Worm (Caenorhabditis elegans) whole organism, L2 larva: ENCODE results near the gene ZC168.2.

Source experiments
- C34F6.9 ChIP-seq: fragments of 150-350 bp; optimal IDR thresholded peaks from 2 replicates; lab custom pipeline; 2014; ENCODE audit warnings: missing biosample characterization, missing genetic modification characterization
- F13H6.1 ChIP-seq: sonication (generic microtip); optimal IDR thresholded peaks from 2 replicates; lab custom pipeline; 2016; ENCODE audit warnings: missing genetic modification characterization, missing compliant biosample characterization
- R02D3.7 ChIP-seq: fragments of 150-350 bp; optimal IDR thresholded peaks from 2 replicates; lab custom pipeline; 2014; ENCODE audit warnings: missing biosample characterization, missing genetic modification characterization
- Y55F3AM.14 ChIP-seq: fragments of 200-800 bp; sonication (Bioruptor generic); optimal IDR thresholded peaks from 2 replicates; lab custom pipeline; 2018; ENCODE audit warnings: mild to moderate bottlenecking, missing genetic modification characterization, missing compliant biosample characterization
- ZK546.5 ChIP-seq: sonication (generic microtip); optimal IDR thresholded peaks from 2 replicates; lab custom pipeline; 2017; ENCODE audit warnings: missing biosample characterization, missing genetic modification characterization
- alr-1 ChIP-seq: fragments of 150-350 bp; optimal IDR thresholded peaks from 2 replicates; lab custom pipeline; 2014; ENCODE audit warnings: missing biosample characterization, missing genetic modification characterization
- aly-2 ChIP-seq: fragments of 150-350 bp; optimal IDR thresholded peaks from 2 replicates; lab custom pipeline; 2014; ENCODE audit warnings: missing biosample characterization, missing genetic modification characterization
- ama-1 ChIP-seq: fragments of 150-350 bp; optimal IDR thresholded peaks from 2 replicates; lab custom pipeline; 2018; ENCODE audit warnings: inconsistent platforms
- blmp-1 ChIP-seq: sonication (generic microtip); optimal IDR thresholded peaks from 2 replicates; lab custom pipeline; 2017; ENCODE audit warnings: missing genetic modification characterization, mild to moderate bottlenecking, missing compliant biosample characterization, antibody characterized with exemption, moderate library complexity; ENCODE audit not compliant: insufficient read depth
- ceh-16 ChIP-seq: fragments of 150-350 bp; optimal IDR thresholded peaks from 2 replicates; lab custom pipeline; 2014; ENCODE audit warnings: missing biosample characterization, missing genetic modification characterization
- ceh-82 ChIP-seq: fragments of 150-350 bp; optimal IDR thresholded peaks from 2 replicates; lab custom pipeline; 2014; ENCODE audit warnings: missing biosample characterization, missing genetic modification characterization
- crh-2 ChIP-seq: sonication (generic microtip); optimal IDR thresholded peaks from 2 replicates; lab custom pipeline; 2017; ENCODE audit warnings: missing biosample characterization, missing genetic modification characterization
- dmd-4 ChIP-seq: sonication (generic microtip); optimal IDR thresholded peaks from 2 replicates; lab custom pipeline; 2017; ENCODE audit warnings: missing biosample characterization, missing genetic modification characterization
- egl-27 ChIP-seq: sonication (generic microtip); optimal IDR thresholded peaks from 3 replicates; lab custom pipeline; 2017; ENCODE audit warnings: missing biosample characterization, missing genetic modification reagents, missing genetic modification characterization
- elt-1 ChIP-seq: fragments of 150-350 bp; optimal IDR thresholded peaks from 2 replicates; lab custom pipeline; 2014; ENCODE audit warnings: missing biosample characterization, missing genetic modification characterization
- elt-3 ChIP-seq: sonication (generic microtip); optimal IDR thresholded peaks from 2 replicates; lab custom pipeline; 2017; ENCODE audit warnings: missing biosample characterization, missing genetic modification characterization
- fos-1 ChIP-seq: fragments of 150-350 bp; optimal IDR thresholded peaks from 2 replicates; lab custom pipeline; 2014; ENCODE audit warnings: missing biosample characterization, missing genetic modification characterization
- gmeb-1 ChIP-seq: fragments of 150-350 bp; optimal IDR thresholded peaks from 2 replicates; lab custom pipeline; 2014; ENCODE audit warnings: missing biosample characterization, missing genetic modification characterization
- lin-11 ChIP-seq: fragments of 150-350 bp; sonication (generic microtip); optimal IDR thresholded peaks from 2 replicates; lab custom pipeline; 2014; ENCODE audit warnings: missing biosample characterization, missing genetic modification characterization, inconsistent platforms, mixed read lengths
- lin-13 ChIP-seq: fragments of 150-350 bp; optimal IDR thresholded peaks from 2 replicates; lab custom pipeline; 2014; ENCODE audit warnings: missing biosample characterization, missing genetic modification reagents, missing genetic modification characterization
- lin-39 ChIP-seq: fragments of 150-350 bp; optimal IDR thresholded peaks from 2 replicates; lab custom pipeline; 2014; ENCODE audit warnings: missing biosample characterization, missing genetic modification reagents, missing genetic modification characterization
- lsy-2 ChIP-seq, 2 experiments: fragments of 150-350 bp in 1 of 2; sonication (generic microtip) in 1 of 2; optimal IDR thresholded peaks; 2 replicates each; lab custom pipeline; 2014 to 2017; ENCODE audit warnings: missing biosample characterization in 2 of 2, missing genetic modification characterization in 2 of 2
- mab-5 ChIP-seq: fragments of 150-350 bp; optimal IDR thresholded peaks from 2 replicates; lab custom pipeline; 2014; ENCODE audit warnings: missing biosample characterization, missing genetic modification characterization
- mbf-1 ChIP-seq: sonication (generic microtip); optimal IDR thresholded peaks from 2 replicates; lab custom pipeline; 2017; ENCODE audit warnings: missing biosample characterization, missing genetic modification characterization
- mdl-1 ChIP-seq, 2 experiments: fragments of 150-350 bp in 1 of 2; sonication (generic microtip) in 1 of 2; optimal IDR thresholded peaks; 2 replicates each; lab custom pipeline; 2017; ENCODE audit warnings: missing biosample characterization in 2 of 2, missing genetic modification characterization in 2 of 2
- nhr-10 ChIP-seq: sonication (generic microtip); optimal IDR thresholded peaks from 2 replicates; lab custom pipeline; 2017; ENCODE audit warnings: missing biosample characterization, missing genetic modification characterization
- nhr-11 ChIP-seq: fragments of 150-350 bp; optimal IDR thresholded peaks from 2 replicates; lab custom pipeline; 2014; ENCODE audit warnings: missing biosample characterization, missing genetic modification characterization
- nhr-12 ChIP-seq: fragments of 150-350 bp; optimal IDR thresholded peaks from 2 replicates; lab custom pipeline; 2014; ENCODE audit warnings: missing biosample characterization, missing genetic modification characterization
- nhr-129 ChIP-seq: fragments of 150-350 bp; optimal IDR thresholded peaks from 2 replicates; lab custom pipeline; 2014; ENCODE audit warnings: missing biosample characterization, missing genetic modification characterization
- nhr-21 ChIP-seq: fragments of 150-350 bp; optimal IDR thresholded peaks from 2 replicates; lab custom pipeline; 2014; ENCODE audit warnings: missing biosample characterization, missing genetic modification characterization
- nhr-23 ChIP-seq: fragments of 150-350 bp; optimal IDR thresholded peaks from 2 replicates; lab custom pipeline; 2014; ENCODE audit warnings: missing biosample characterization, missing genetic modification reagents, missing genetic modification characterization
- nhr-237 ChIP-seq: fragments of 150-350 bp; optimal IDR thresholded peaks from 2 replicates; lab custom pipeline; 2014; ENCODE audit warnings: missing biosample characterization, missing genetic modification characterization
- nhr-25 ChIP-seq: fragments of 150-350 bp; sonication (generic microtip); optimal IDR thresholded peaks from 3 replicates; lab custom pipeline; 2014; ENCODE audit warnings: missing biosample characterization, missing genetic modification characterization
- nhr-6 ChIP-seq: fragments of 150-350 bp; optimal IDR thresholded peaks from 2 replicates; lab custom pipeline; 2014; ENCODE audit warnings: missing biosample characterization, missing genetic modification characterization
- nhr-77 ChIP-seq: fragments of 150-350 bp; optimal IDR thresholded peaks from 2 replicates; lab custom pipeline; 2014; ENCODE audit warnings: missing biosample characterization, missing genetic modification characterization
- peb-1 ChIP-seq: fragments of 150-350 bp; optimal IDR thresholded peaks from 2 replicates; lab custom pipeline; 2014; ENCODE audit warnings: missing biosample characterization, missing genetic modification characterization
- sem-4 ChIP-seq: fragments of 150-350 bp; optimal IDR thresholded peaks from 2 replicates; lab custom pipeline; 2014; ENCODE audit warnings: missing biosample characterization, missing genetic modification reagents, missing genetic modification characterization
- skn-1 ChIP-seq: sonication (generic microtip); optimal IDR thresholded peaks from 2 replicates; lab custom pipeline; 2017; ENCODE audit warnings: missing biosample characterization, missing genetic modification characterization
- sma-3 ChIP-seq: sonication (generic microtip); optimal IDR thresholded peaks from 2 replicates; lab custom pipeline; 2016; ENCODE audit warnings: missing genetic modification reagents, missing genetic modification characterization, missing compliant biosample characterization
- sma-9 ChIP-seq, 2 experiments: fragments of 150-350 bp in 1 of 2; sonication (generic microtip) in 1 of 2; optimal IDR thresholded peaks; 2 replicates each; lab custom pipeline; 2014 to 2016; ENCODE audit warnings: missing genetic modification characterization in 2 of 2, mild to moderate bottlenecking in 1 of 2, missing biosample characterization in 1 of 2, missing compliant biosample characterization in 1 of 2, missing genetic modification reagents in 1 of 2, moderate library complexity in 1 of 2
- snpc-4 ChIP-seq: fragments of 150-350 bp; optimal IDR thresholded peaks from 2 replicates; lab custom pipeline; 2014; ENCODE audit warnings: missing biosample characterization, missing genetic modification characterization
- unc-39 ChIP-seq: fragments of 150-350 bp; optimal IDR thresholded peaks from 2 replicates; lab custom pipeline; 2014; ENCODE audit warnings: missing biosample characterization, missing genetic modification characterization
- unc-55 ChIP-seq: fragments of 150-350 bp; sonication (generic microtip); optimal IDR thresholded peaks from 3 replicates; lab custom pipeline; 2014; ENCODE audit warnings: missing biosample characterization, missing genetic modification reagents, missing genetic modification characterization
- unc-62 ChIP-seq: fragments of 150-350 bp; optimal IDR thresholded peaks from 2 replicates; lab custom pipeline; 2014; ENCODE audit warnings: missing biosample characterization, missing genetic modification reagents, missing genetic modification characterization
- zag-1 ChIP-seq: fragments of 150-350 bp; optimal IDR thresholded peaks from 2 replicates; lab custom pipeline; 2014; ENCODE audit warnings: missing biosample characterization, missing genetic modification characterization
- ztf-1 ChIP-seq: fragments of 200-800 bp; sonication (Bioruptor generic); conservative IDR thresholded peaks from 2 replicates; pipeline ENCODE4 v1.3.6; 2022; ENCODE audit warnings: missing genetic modification characterization, missing compliant biosample characterization
- ztf-11 ChIP-seq: sonication (generic microtip); optimal IDR thresholded peaks from 2 replicates; lab custom pipeline; 2017; ENCODE audit warnings: missing biosample characterization, missing genetic modification characterization
- ztf-4 ChIP-seq: fragments of 150-350 bp; optimal IDR thresholded peaks from 2 replicates; lab custom pipeline; 2014; ENCODE audit warnings: missing biosample characterization, missing genetic modification characterization

Gene ZC168.2

DNA sequence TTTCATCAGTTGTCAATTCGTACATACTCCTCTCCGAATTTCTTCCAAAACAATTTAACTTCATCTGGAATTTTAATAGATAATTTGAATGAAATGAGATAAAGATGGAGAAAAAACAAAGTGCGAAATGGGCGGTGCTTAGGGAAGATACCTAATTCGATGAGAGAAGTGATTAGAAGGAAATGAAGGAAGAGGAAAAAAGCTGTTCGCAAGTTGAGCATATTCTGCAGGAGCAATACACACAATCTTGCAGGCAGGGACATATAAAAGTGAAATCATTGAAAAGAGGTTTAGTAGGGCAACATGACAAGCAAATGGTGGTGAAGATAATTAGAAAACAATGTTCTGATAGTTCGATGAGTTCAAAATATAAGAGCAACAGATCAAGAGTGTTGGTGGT lies 16.1 kb upstream of the ZC168.2 start, which contains the start of gene glb-21:
Gene glb-21 (minus strand): TSS at position 66 of the 400 bp plus-strand sequence.
- TF ChIP-seq skn-1 (tag; lab: Kevin White, UChicago) (no peak), zag-1 (tag; lab: Kevin White, UChicago) (no peak), sma-3 (GFP tag; lab: Kevin White, UChicago) (no peak), Y55F3AM.14 (GFP tag; lab: Kevin White, UChicago) (no peak), fos-1 (tag; lab: Kevin White, UChicago) (no peak), C34F6.9 (tag; lab: Kevin White, UChicago) (no peak), egl-27 (tag; lab: Kevin White, UChicago) (no peak), nhr-77 (no peak), nhr-10 (no peak), nhr-23 (tag; lab: Kevin White, UChicago) (no peak), elt-3 (tag; lab: Kevin White, UChicago) (no peak), ceh-16 (tag; lab: Kevin White, UChicago) (no peak), alr-1 (tag; lab: Kevin White, UChicago) (no peak), unc-55 (no peak)
- TF ChIP-seq, all 48 proteins: peak for 0

DNA sequence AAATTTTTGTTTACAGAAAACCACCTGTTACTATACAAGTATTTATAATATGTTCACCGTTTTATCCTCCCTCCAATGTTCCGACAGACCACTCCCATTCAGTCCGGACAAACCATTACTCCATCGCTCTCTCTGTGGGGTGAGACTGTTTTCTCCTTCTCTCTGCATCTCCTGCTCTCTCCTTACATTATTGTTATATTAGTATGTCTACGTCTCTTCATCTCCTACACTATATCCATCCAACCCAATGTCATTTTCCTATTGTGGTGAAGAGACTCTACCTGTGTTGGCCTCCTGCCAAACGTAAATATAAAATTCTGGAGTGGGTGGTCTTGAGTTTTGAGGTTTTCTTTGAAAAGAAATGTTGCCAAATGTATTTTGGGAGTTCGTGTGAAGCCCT lies 13.2 kb upstream of the ZC168.2 start:
- TF ChIP-seq crh-2 (tag; lab: Kevin White, UChicago) (no peak), sma-9 (GFP tag; optimal IDR thresholded peaks at IDR 0.05; lab: Kevin White, UChicago) (peak; percentile 46), sma-9 (tag; optimal IDR thresholded peaks at IDR 0.05; lab: Kevin White, UChicago) (no peak), nhr-6 (no peak), snpc-4 (tag; lab: Kevin White, UChicago) (no peak), nhr-21 (tag; lab: Kevin White, UChicago) (no peak), unc-39 (no peak), nhr-11 (tag; lab: Kevin White, UChicago) (no peak), ceh-82 (tag; lab: Kevin White, UChicago) (no peak), dmd-4 (no peak), fos-1 (tag; lab: Kevin White, UChicago) (peak; percentile 43), zag-1 (tag; lab: Kevin White, UChicago) (no peak), nhr-129 (tag; lab: Kevin White, UChicago) (peak; percentile 60), ZK546.5 (tag; lab: Kevin White, UChicago) (no peak), gmeb-1 (tag; lab: Kevin White, UChicago) (peak; percentile 21), blmp-1 (tag; lab: Kevin White, UChicago) (no peak), nhr-12 (tag; lab: Kevin White, UChicago) (no peak), lin-13 (GFP tag; lab: Kevin White, UChicago) (no peak), Y55F3AM.14 (GFP tag; lab: Kevin White, UChicago) (no peak), lsy-2 (tag; optimal IDR thresholded peaks at IDR 0.05; lab: Kevin White, UChicago) (no peak), nhr-23 (tag; lab: Kevin White, UChicago) (no peak), unc-55 (no peak), nhr-77 (no peak), lin-11 (no peak), mdl-1 (tag; optimal IDR thresholded peaks at IDR 0.05; lab: Kevin White, UChicago) (no peak), mbf-1 (no peak), nhr-237 (tag; lab: Kevin White, UChicago) (no peak), elt-1 (no peak), aly-2 (tag; lab: Kevin White, UChicago) (no peak), egl-27 (tag; lab: Kevin White, UChicago) (peak; percentile 21), lin-39 (tag; lab: Kevin White, UChicago) (no peak), unc-62 (GFP tag; lab: Kevin White, UChicago) (no peak), nhr-10 (no peak), C34F6.9 (tag; lab: Kevin White, UChicago) (peak; percentile 13), skn-1 (tag; lab: Kevin White, UChicago) (no peak), ama-1 (lab: Kevin White, UChicago) (no peak), sma-3 (GFP tag; lab: Kevin White, UChicago) (peak; percentile 8), nhr-25 (peak; percentile 6), ztf-1 (GFP tag; lab: Robert Waterston, UW) (no peak), ceh-16 (tag; lab: Kevin White, UChicago) (no peak), R02D3.7 (tag; lab: Kevin White, UChicago) (no peak), peb-1 (no peak), alr-1 (tag; lab: Kevin White, UChicago) (no peak), ztf-4 (tag; lab: Kevin White, UChicago) (no peak), elt-3 (tag; lab: Kevin White, UChicago) (no peak), ztf-11 (tag; lab: Kevin White, UChicago) (no peak), mab-5 (tag; lab: Kevin White, UChicago) (no peak), sem-4 (no peak), F13H6.1 (tag; lab: Kevin White, UChicago) (no peak)
